Fruit fly (Drosophila melanogaster) whole organism, embryonic: ENCODE measurements around the gene UQCR-Q.

Source experiments
- BEAF-32 ChIP-seq: fragments of 200-800 bp; sonication (Bioruptor generic); optimal IDR thresholded peaks from 3 replicates; lab custom pipeline; 2017; ENCODE audit warnings: missing biosample characterization, missing genetic modification characterization, mild to moderate bottlenecking, moderate library complexity, missing genetic modification reagents
- Blimp-1 ChIP-seq: fragments of 200-800 bp; sonication (Bioruptor generic); optimal IDR thresholded peaks from 3 replicates; lab custom pipeline; 2018; ENCODE audit warnings: missing biosample characterization, missing genetic modification characterization, mild to moderate bottlenecking, moderate library complexity, missing genetic modification reagents
- CG10979 ChIP-seq: fragments of 200-800 bp; sonication (Bioruptor generic); optimal IDR thresholded peaks from 2 replicates; lab custom pipeline; 2018; ENCODE audit warnings: missing biosample characterization, mild to moderate bottlenecking, missing genetic modification characterization, moderate library complexity
- CG1529 ChIP-seq: fragments of 200-800 bp; sonication (Bioruptor generic); optimal IDR thresholded peaks from 3 replicates; lab custom pipeline; 2018; ENCODE audit warnings: missing biosample characterization, missing genetic modification characterization
- CG15696 ChIP-seq: fragments of 200-800 bp; sonication (Bioruptor generic); optimal IDR thresholded peaks from 2 replicates; lab custom pipeline; 2019; ENCODE audit warnings: missing biosample characterization, mild to moderate bottlenecking, missing genetic modification characterization, moderate library complexity
- CG1647 ChIP-seq: fragments of 200-800 bp; sonication (Bioruptor generic); optimal IDR thresholded peaks from 3 replicates; lab custom pipeline; 2016; ENCODE audit warnings: missing biosample characterization, missing genetic modification characterization
- CG17361 ChIP-seq: fragments of 200-800 bp; sonication (Bioruptor generic); IDR thresholded peaks from 3 replicates; pipeline ENCODE4 v1.3.6; 2022; ENCODE audit warnings: missing biosample characterization, missing genetic modification characterization
- CG17385 ChIP-seq: fragments of 200-800 bp; sonication (Bioruptor generic); optimal IDR thresholded peaks from 3 replicates; lab custom pipeline; 2018; ENCODE audit warnings: missing biosample characterization, mild to moderate bottlenecking, missing genetic modification characterization
- CG17612 ChIP-seq: fragments of 200-800 bp; sonication (Bioruptor generic); IDR thresholded peaks from 2 replicates; pipeline ENCODE4 v1.3.6; 2022; ENCODE audit warnings: missing biosample characterization, missing genetic modification characterization
- CG17829 ChIP-seq: fragments of 200-800 bp; optimal IDR thresholded peaks from 2 replicates; lab custom pipeline; 2019; ENCODE audit warnings: missing biosample characterization, mild to moderate bottlenecking, missing genetic modification characterization, moderate library complexity
- CG18476 ChIP-seq: fragments of 200-800 bp; sonication (Bioruptor generic); optimal IDR thresholded peaks from 2 replicates; lab custom pipeline; 2016; ENCODE audit warnings: missing biosample characterization, mild to moderate bottlenecking, missing genetic modification characterization
- CG18599 ChIP-seq: fragments of 200-800 bp; sonication (Bioruptor generic); optimal IDR thresholded peaks from 3 replicates; lab custom pipeline; 2017; ENCODE audit warnings: missing biosample characterization, missing genetic modification characterization, mild to moderate bottlenecking, moderate library complexity, missing genetic modification reagents
- CG2202 ChIP-seq: fragments of 200-800 bp; sonication (Bioruptor generic); optimal IDR thresholded peaks from 2 replicates; lab custom pipeline; 2018; ENCODE audit warnings: missing biosample characterization, mild to moderate bottlenecking, missing genetic modification characterization
- CG2678 ChIP-seq: fragments of 200-800 bp; sonication (Bioruptor generic); optimal IDR thresholded peaks from 3 replicates; lab custom pipeline; 2019; ENCODE audit warnings: missing biosample characterization, mild to moderate bottlenecking, missing genetic modification characterization, moderate library complexity
- CG31441 ChIP-seq: fragments of 200-800 bp; sonication (Bioruptor generic); IDR thresholded peaks from 2 replicates; pipeline ENCODE4 v1.3.6; 2022; ENCODE audit warnings: missing biosample characterization, missing genetic modification characterization
- CG4424 ChIP-seq: fragments of 200-800 bp; sonication (Bioruptor generic); optimal IDR thresholded peaks from 3 replicates; lab custom pipeline; 2016; ENCODE audit warnings: missing biosample characterization, missing genetic modification characterization
- CG6689 ChIP-seq: fragments of 200-800 bp; sonication (Bioruptor generic); IDR thresholded peaks from 2 replicates; pipeline ENCODE4 v1.3.6; 2022; ENCODE audit warnings: missing biosample characterization, missing genetic modification characterization
- CG7839 ChIP-seq: fragments of 200-800 bp; sonication (Bioruptor generic); optimal IDR thresholded peaks from 3 replicates; lab custom pipeline; 2018; ENCODE audit warnings: missing biosample characterization, mild to moderate bottlenecking, missing genetic modification characterization, moderate library complexity
- CG8924 ChIP-seq: fragments of 200-800 bp; optimal IDR thresholded peaks from 3 replicates; lab custom pipeline; 2019; ENCODE audit warnings: missing biosample characterization, mild to moderate bottlenecking, missing genetic modification characterization, moderate library complexity
- D ChIP-seq, 2 experiments: fragments of 200-800 bp in 1 of 2; fragments of >200 bp in 1 of 2; sonication (Bioruptor generic) in 1 of 2; optimal IDR thresholded peaks; 2 replicates in 1 of 2; 3 replicates in 1 of 2; lab custom pipeline; 2017; ENCODE audit warnings: mild to moderate bottlenecking in 1 of 2, missing biosample characterization in 1 of 2, missing genetic modification characterization in 1 of 2, missing genetic modification reagents in 1 of 2
- D19A ChIP-seq: fragments of 200-800 bp; optimal IDR thresholded peaks from 3 replicates; lab custom pipeline; 2019; ENCODE audit warnings: missing biosample characterization, mild to moderate bottlenecking, missing genetic modification characterization, moderate library complexity
- Neu2 ChIP-seq: fragments of 200-800 bp; sonication (Bioruptor generic); optimal IDR thresholded peaks from 3 replicates; lab custom pipeline; 2016; ENCODE audit warnings: missing biosample characterization, missing genetic modification characterization, borderline replicate concordance
- Nf-YB ChIP-seq: fragments of 200-800 bp; sonication (Bioruptor generic); optimal IDR thresholded peaks from 3 replicates; lab custom pipeline; 2019; ENCODE audit warnings: missing biosample characterization, mild to moderate bottlenecking, missing genetic modification characterization, moderate library complexity
- Oli ChIP-seq: fragments of 200-800 bp; sonication (Bioruptor generic); optimal IDR thresholded peaks from 2 replicates; lab custom pipeline; 2018; ENCODE audit warnings: missing biosample characterization, mild to moderate bottlenecking, missing genetic modification characterization, moderate library complexity
- Opbp ChIP-seq: fragments of 200-800 bp; sonication (Bioruptor generic); IDR thresholded peaks from 3 replicates; pipeline ENCODE4 v1.3.6; 2022; ENCODE audit warnings: missing biosample characterization, missing genetic modification characterization; ENCODE audit not compliant: partially characterized antibody
- Pdp1 ChIP-seq, 2 experiments: fragments of 200-800 bp; sonication (Bioruptor generic); optimal IDR thresholded peaks; 3 replicates each; lab custom pipeline; 2016; ENCODE audit warnings: missing biosample characterization in 2 of 2, missing genetic modification characterization in 2 of 2, mild to moderate bottlenecking in 1 of 2, moderate library complexity in 1 of 2
- Sry-δ ChIP-seq: fragments of 200-800 bp; sonication (Bioruptor generic); optimal IDR thresholded peaks from 2 replicates; lab custom pipeline; 2016; ENCODE audit warnings: missing biosample characterization, missing genetic modification characterization
- ara ChIP-seq: fragments of 200-800 bp; sonication (Bioruptor generic); IDR thresholded peaks from 2 replicates; pipeline ENCODE4 v1.3.6; 2022; ENCODE audit warnings: missing biosample characterization, missing genetic modification characterization
- ato ChIP-seq: fragments of 200-800 bp; sonication (Bioruptor generic); IDR thresholded peaks from 2 replicates; pipeline ENCODE4 v1.3.6; 2022; ENCODE audit warnings: missing biosample characterization, missing genetic modification characterization; ENCODE audit not compliant: partially characterized antibody
- br ChIP-seq: fragments of >200 bp; optimal IDR thresholded peaks from 2 replicates; lab custom pipeline; 2017
- dmrt11E ChIP-seq: fragments of 200-800 bp; sonication (Bioruptor generic); optimal IDR thresholded peaks from 3 replicates; lab custom pipeline; 2018; ENCODE audit warnings: missing biosample characterization, mild to moderate bottlenecking, missing genetic modification characterization, moderate library complexity
- en ChIP-seq: fragments of 200-800 bp; sonication (Bioruptor generic); optimal IDR thresholded peaks from 2 replicates; lab custom pipeline; 2016; ENCODE audit warnings: missing biosample characterization, missing genetic modification characterization
- eve ChIP-seq, 2 experiments: fragments of >200 bp; optimal IDR thresholded peaks; 2 replicates each; lab custom pipeline; 2017; ENCODE audit warnings: missing biosample characterization in 2 of 2, missing genetic modification characterization in 2 of 2
- hb ChIP-seq: fragments of 200-800 bp; sonication (Bioruptor generic); IDR thresholded peaks from 3 replicates; pipeline ENCODE4 v1.3.6; 2022; ENCODE audit warnings: missing biosample characterization, missing genetic modification characterization; ENCODE audit not compliant: partially characterized antibody
- hbn ChIP-seq: fragments of 200-800 bp; sonication (Bioruptor generic); IDR thresholded peaks from 2 replicates; pipeline ENCODE4 v1.3.6; 2022; ENCODE audit warnings: missing biosample characterization, missing genetic modification characterization; ENCODE audit not compliant: partially characterized antibody
- kni ChIP-seq: fragments of 200-800 bp; sonication (Bioruptor generic); optimal IDR thresholded peaks from 3 replicates; lab custom pipeline; 2017; ENCODE audit warnings: mild to moderate bottlenecking, missing biosample characterization, missing genetic modification reagents, missing genetic modification characterization
- lmd ChIP-seq: fragments of 200-800 bp; sonication (Bioruptor generic); IDR thresholded peaks from 2 replicates; pipeline ENCODE4 v1.3.6; 2022; ENCODE audit warnings: missing biosample characterization, missing genetic modification characterization
- maf-S ChIP-seq: fragments of 200-800 bp; sonication (Bioruptor generic); optimal IDR thresholded peaks from 2 replicates; lab custom pipeline; 2016; ENCODE audit warnings: missing biosample characterization, missing genetic modification characterization
- nmo ChIP-seq: fragments of 200-800 bp; sonication (Bioruptor generic); optimal IDR thresholded peaks from 2 replicates; lab custom pipeline; 2018; ENCODE audit warnings: missing biosample characterization, mild to moderate bottlenecking, missing genetic modification characterization, moderate library complexity
- oc ChIP-seq: fragments of 200-800 bp; sonication (Bioruptor generic); optimal IDR thresholded peaks from 2 replicates; lab custom pipeline; 2018; ENCODE audit warnings: missing biosample characterization, mild to moderate bottlenecking, missing genetic modification characterization, moderate library complexity
- onecut ChIP-seq: fragments of 200-800 bp; sonication (Bioruptor generic); IDR thresholded peaks from 2 replicates; pipeline ENCODE4 v1.3.6; 2022; ENCODE audit warnings: missing biosample characterization, missing genetic modification characterization
- pita ChIP-seq: fragments of 200-800 bp; sonication (Bioruptor generic); optimal IDR thresholded peaks from 2 replicates; lab custom pipeline; 2017; ENCODE audit warnings: missing biosample characterization, mild to moderate bottlenecking, missing genetic modification characterization
- row ChIP-seq: fragments of 200-800 bp; sonication (Bioruptor generic); IDR thresholded peaks from 3 replicates; pipeline ENCODE4 v1.3.6; 2022; ENCODE audit warnings: missing biosample characterization, missing genetic modification characterization
- sens ChIP-seq: fragments of 200-800 bp; sonication (Bioruptor generic); peaks from one replicate; lab custom pipeline; 2016; ENCODE audit warnings: missing biosample characterization, missing genetic modification characterization
- sens-2 ChIP-seq: fragments of 200-800 bp; sonication (Bioruptor generic); IDR thresholded peaks from 2 replicates; pipeline ENCODE4 v1.3.6; 2022; ENCODE audit warnings: missing biosample characterization, missing genetic modification characterization
- tna ChIP-seq: fragments of 200-800 bp; sonication (Bioruptor generic); IDR thresholded peaks from 2 replicates; pipeline ENCODE4 v1.3.6; 2022; ENCODE audit warnings: missing biosample characterization, missing genetic modification characterization; ENCODE audit not compliant: partially characterized antibody
- unpg ChIP-seq: fragments of 200-800 bp; sonication (Bioruptor generic); optimal IDR thresholded peaks from 3 replicates; lab custom pipeline; 2018; ENCODE audit warnings: missing biosample characterization, mild to moderate bottlenecking, missing genetic modification characterization, moderate library complexity
- usp ChIP-seq: fragments of >200 bp; optimal IDR thresholded peaks from 2 replicates; lab custom pipeline; 2017; ENCODE audit warnings: missing biosample characterization, missing genetic modification characterization

Gene UQCR-Q

DNA sequence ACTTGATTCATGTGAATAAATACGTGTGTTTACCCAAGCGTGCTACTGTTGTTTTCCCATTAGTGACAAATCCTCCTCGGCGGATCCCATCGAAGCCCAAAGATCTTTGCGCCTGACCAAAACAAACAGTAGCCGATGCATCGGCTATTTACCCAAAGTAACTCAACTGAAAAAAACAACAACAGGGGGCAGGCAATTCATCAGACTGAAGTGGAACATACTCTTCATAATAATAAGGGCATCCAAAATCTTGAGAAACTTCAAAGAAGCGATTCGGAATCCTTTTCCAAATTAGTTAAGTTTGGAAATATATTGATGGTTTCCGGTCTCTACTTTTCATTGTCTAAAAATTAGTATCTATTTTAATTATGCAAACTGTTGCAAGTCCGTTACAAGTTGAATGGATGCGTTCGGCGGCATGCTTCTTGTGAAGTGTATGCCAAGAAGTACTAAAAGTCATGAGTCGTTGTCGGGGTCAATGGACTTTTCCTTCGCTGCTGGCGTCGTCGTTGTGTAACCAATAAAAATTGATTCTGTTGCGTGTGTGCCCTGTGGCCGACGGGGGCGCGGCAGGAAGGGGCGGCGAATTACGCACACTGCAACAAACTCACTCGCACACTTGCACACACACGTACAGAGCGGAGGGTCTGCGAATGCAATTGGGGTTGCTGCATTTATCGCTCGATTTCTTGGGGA lies 20.9 kb downstream of the UQCR-Q start (continued):
- peak; percentile 56 for TF ChIP-seq dmrt11E
- TF ChIP-seq sens (GFP tag; lab: Kevin White, UChicago) = peak; percentile 89
- TF ChIP-seq CG7839 (tag; lab: Kevin White, UChicago) = peak; percentile 43
- no peak for TF ChIP-seq onecut (GFP tag; lab: Robert Waterston, UW)
- peak; percentile 25 for TF ChIP-seq CG4424 (GFP tag; lab: Kevin White, UChicago)
- TF ChIP-seq Opbp (GFP tag; lab: Robert Waterston, UW) = 0 out of 3 replicates have a peak, but pooled peaks have one; percentile 15
- no peak for TF ChIP-seq hbn (GFP tag; lab: Robert Waterston, UW)
- no peak for TF ChIP-seq Neu2 (GFP tag; lab: Kevin White, UChicago)
- peak; percentile 52 for TF ChIP-seq CG17829 (tag; lab: Kevin White, UChicago)
- peak; percentile 45 for TF ChIP-seq CG2678 (tag; lab: Kevin White, UChicago)
- 0 out of 2 replicates have a peak, but pooled peaks have one; percentile 32 for TF ChIP-seq CG6689 (GFP tag; lab: Robert Waterston, UW)
- no peak for TF ChIP-seq CG18476 (GFP tag; lab: Kevin White, UChicago)
- peak; percentile 19 for TF ChIP-seq CG8924 (tag; lab: Kevin White, UChicago)
- peak; percentile 44 for TF ChIP-seq Oli
- peak; percentile 29; the same call in 1 of the 2 replicates for TF ChIP-seq lmd (GFP tag; lab: Robert Waterston, UW)
- peak; percentile 50; the same call in 1 of the 3 replicates for TF ChIP-seq CG17361 (GFP tag; lab: Robert Waterston, UW)
- TF ChIP-seq Nf-YB (GFP tag; lab: Kevin White, UChicago) = peak; percentile 40
- peak; percentile 24 for TF ChIP-seq Blimp-1 (GFP tag; lab: Kevin White, UChicago)
- peak; percentile 57; the same call in 2 of the 3 replicates for TF ChIP-seq row
- peak; percentile 22 for TF ChIP-seq CG2202 (tag; lab: Kevin White, UChicago)
- TF ChIP-seq CG1647 = no peak
- TF ChIP-seq D (optimal IDR thresholded peaks at IDR 0.05; lab: Kevin White, UChicago) = no peak
- peak; percentile 16 for TF ChIP-seq D (GFP tag; optimal IDR thresholded peaks at IDR 0.05; lab: Kevin White, UChicago)
- TF ChIP-seq ara = peak; percentile 37; the same call in 1 of the 2 replicates
- peak; percentile 64 for TF ChIP-seq CG10979
- no peak for TF ChIP-seq CG17612 (GFP tag; lab: Robert Waterston, UW)
- TF ChIP-seq usp = no peak
- no peak for TF ChIP-seq Sry-δ (GFP tag; lab: Kevin White, UChicago)
- no peak for TF ChIP-seq pita (GFP tag; lab: Kevin White, UChicago)
- TF ChIP-seq oc (tag; lab: Kevin White, UChicago) = no peak
- no peak for TF ChIP-seq tna (GFP tag; lab: Robert Waterston, UW)
- TF ChIP-seq hb (GFP tag; lab: Robert Waterston, UW) = no peak
- peak; percentile 43 for TF ChIP-seq kni (GFP tag; lab: Kevin White, UChicago)
- no peak for TF ChIP-seq CG18599 (GFP tag; lab: Kevin White, UChicago)
- TF ChIP-seq br = no peak
- TF ChIP-seq eve (GFP tag; optimal IDR thresholded peaks at IDR 0.05; lab: Kevin White, UChicago) = peak in 1 of 2 experiments; percentile 54
- TF ChIP-seq D19A (tag; lab: Kevin White, UChicago) = peak; percentile 99
- TF ChIP-seq CG31441 (GFP tag; lab: Robert Waterston, UW) = peak; percentile 46; the same call in 1 of the 2 replicates
- peak; percentile 44 for TF ChIP-seq nmo (GFP tag; lab: Kevin White, UChicago)
- peak; percentile 19 for TF ChIP-seq unpg (GFP tag; lab: Kevin White, UChicago)
- TF ChIP-seq maf-S (GFP tag; lab: Kevin White, UChicago) = no peak
- peak; percentile 10 for TF ChIP-seq CG1529
- TF ChIP-seq CG17385 (GFP tag; lab: Kevin White, UChicago) = peak; percentile 17
- TF ChIP-seq en = no peak
- no peak for TF ChIP-seq ato (GFP tag; lab: Robert Waterston, UW)
- TF ChIP-seq Pdp1 (GFP tag; optimal IDR thresholded peaks at IDR 0.05; lab: Kevin White, UChicago) = peak; percentile 7 to 95
- peak; percentile 24 for TF ChIP-seq CG15696
- TF ChIP-seq BEAF-32 (GFP tag; lab: Kevin White, UChicago) = no peak
- no peak for TF ChIP-seq sens-2 (GFP tag; lab: Robert Waterston, UW)
